Fruit fly (Drosophila melanogaster) whole organism, prepupa: ENCODE results near the gene Usp12-46.

Experiments used
- Blimp-1 ChIP-seq: fragments of 200-800 bp; sonication (Bioruptor generic); optimal IDR thresholded peaks from 3 replicates; lab custom pipeline; 2017; ENCODE audit warnings: missing biosample characterization, missing genetic modification characterization, mild to moderate bottlenecking, moderate library complexity, missing genetic modification reagents
- CG10669 ChIP-seq: fragments of 200-800 bp; sonication (Bioruptor generic); optimal IDR thresholded peaks from 3 replicates; lab custom pipeline; 2018; ENCODE audit warnings: missing biosample characterization, mild to moderate bottlenecking, missing genetic modification characterization, moderate library complexity
- CG1621 ChIP-seq: fragments of 200-800 bp; sonication (Bioruptor generic); optimal IDR thresholded peaks from 3 replicates; lab custom pipeline; 2018; ENCODE audit warnings: missing biosample characterization, mild to moderate bottlenecking, missing genetic modification characterization
- CG31627 ChIP-seq: fragments of 200-800 bp; sonication (Bioruptor generic); optimal IDR thresholded peaks from 3 replicates; lab custom pipeline; 2016; ENCODE audit warnings: missing biosample characterization, missing genetic modification characterization
- CG7368 ChIP-seq: fragments of 200-800 bp; sonication (Bioruptor generic); optimal IDR thresholded peaks from 3 replicates; lab custom pipeline; 2016; ENCODE audit warnings: missing biosample characterization, missing genetic modification characterization
- CG8319 ChIP-seq: fragments of 200-800 bp; sonication (Bioruptor generic); optimal IDR thresholded peaks from 3 replicates; lab custom pipeline; 2016; ENCODE audit warnings: missing biosample characterization, missing genetic modification characterization
- Eip93F ChIP-seq: fragments of 200-800 bp; sonication (Bioruptor generic); optimal IDR thresholded peaks from 2 replicates; lab custom pipeline; 2016; ENCODE audit warnings: missing biosample characterization, mild to moderate bottlenecking, missing genetic modification characterization
- Ets96B ChIP-seq: fragments of 200-800 bp; optimal IDR thresholded peaks from 2 replicates; lab custom pipeline; 2019; ENCODE audit warnings: missing biosample characterization, mild to moderate bottlenecking, missing genetic modification characterization, moderate library complexity
- Hr4 ChIP-seq: fragments of 200-800 bp; sonication (Bioruptor generic); optimal IDR thresholded peaks from 3 replicates; lab custom pipeline; 2016; ENCODE audit warnings: missing biosample characterization, missing genetic modification characterization
- Lpt ChIP-seq: fragments of 200-800 bp; sonication (Bioruptor generic); optimal IDR thresholded peaks from 3 replicates; lab custom pipeline; 2016; ENCODE audit warnings: missing biosample characterization, missing genetic modification characterization
- net ChIP-seq: fragments of 200-800 bp; sonication (Bioruptor generic); optimal IDR thresholded peaks from 3 replicates; lab custom pipeline; 2016; ENCODE audit warnings: missing biosample characterization, missing genetic modification characterization
- pdm3 ChIP-seq: fragments of 200-800 bp; sonication (Bioruptor generic); optimal IDR thresholded peaks from 3 replicates; lab custom pipeline; 2016; ENCODE audit warnings: missing biosample characterization, missing genetic modification characterization
- salr ChIP-seq, 2 experiments: fragments of 200-800 bp; sonication (Bioruptor generic); optimal IDR thresholded peaks; 3 replicates each; lab custom pipeline; 2016 to 2018; ENCODE audit warnings: missing biosample characterization in 2 of 2, missing genetic modification characterization in 2 of 2, mild to moderate bottlenecking in 1 of 2

DNA sequence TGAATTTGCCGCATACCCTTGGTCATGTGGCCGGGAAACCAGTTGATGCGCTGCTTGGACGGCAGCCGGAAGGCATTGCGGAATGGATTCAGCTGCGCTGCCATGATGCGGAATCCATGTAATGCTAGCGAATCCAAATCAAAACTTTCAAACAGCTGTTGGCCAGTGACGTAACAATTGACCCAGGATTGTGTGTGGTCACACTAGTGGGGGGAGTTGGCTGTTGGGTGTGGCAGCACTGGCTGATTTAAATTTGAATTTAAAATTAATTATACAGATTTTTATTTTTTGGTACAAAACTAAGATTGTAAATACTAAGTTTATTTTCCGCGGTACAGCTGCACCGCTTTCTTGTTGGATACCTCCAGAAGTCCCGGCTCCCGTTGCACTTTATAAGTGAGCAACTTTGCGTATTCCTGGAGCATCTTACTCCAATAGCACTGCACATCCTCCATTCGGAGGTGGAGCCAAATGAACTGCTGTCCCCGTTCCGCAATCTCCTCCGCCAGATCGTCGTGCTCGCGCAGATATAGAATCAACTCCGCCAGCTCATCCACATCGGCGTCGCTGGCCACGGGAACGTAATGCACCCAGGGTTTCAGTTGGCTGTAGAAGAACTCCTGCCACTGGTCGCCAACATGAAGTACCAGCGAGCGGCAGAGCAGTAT lies 3.1 kb upstream of the Usp12-46 start, which contains the start of gene CG17141:
- TF ChIP-seq Hr4 (GFP tag; lab: Kevin White, UChicago) (no peak), CG31627 (no peak), Lpt (GFP tag; lab: Kevin White, UChicago) (no peak), Ets96B (tag; lab: Kevin White, UChicago) (no peak), salr (GFP tag; optimal IDR thresholded peaks at IDR 0.05; lab: Kevin White, UChicago) (no peak), Eip93F (GFP tag; lab: Kevin White, UChicago) (no peak), CG10669 (no peak), CG7368 (GFP tag; lab: Kevin White, UChicago) (no peak), CG8319 (GFP tag; lab: Kevin White, UChicago) (no peak), pdm3 (no peak), CG1621 (tag; lab: Kevin White, UChicago) (no peak), net (GFP tag; lab: Kevin White, UChicago) (no peak), Blimp-1 (no peak)
